Worm (Caenorhabditis elegans) whole organism, L3 larva: Measurements from ENCODE around the gene eri-1.

Experiments
- R02D3.7 ChIP-seq: fragments of 150-350 bp; optimal IDR thresholded peaks from 2 replicates; lab custom pipeline; 2014; ENCODE audit warnings: missing biosample characterization, missing genetic modification characterization
- ZK546.5 ChIP-seq: sonication (generic microtip); optimal IDR thresholded peaks from 2 replicates; lab custom pipeline; 2017; ENCODE audit warnings: missing biosample characterization, missing genetic modification characterization
- aly-2 ChIP-seq: fragments of 150-350 bp; optimal IDR thresholded peaks from 2 replicates; lab custom pipeline; 2014; ENCODE audit warnings: missing biosample characterization, missing genetic modification characterization
- ama-1 ChIP-seq: fragments of 150-350 bp; optimal IDR thresholded peaks from 2 replicates; lab custom pipeline; 2018
- ceh-16 ChIP-seq: sonication (generic microtip); optimal IDR thresholded peaks from 2 replicates; lab custom pipeline; 2017; ENCODE audit warnings: missing biosample characterization, missing genetic modification characterization
- ceh-28 ChIP-seq: fragments of 150-350 bp; optimal IDR thresholded peaks from 2 replicates; lab custom pipeline; 2014; ENCODE audit warnings: missing biosample characterization, missing genetic modification reagents, missing genetic modification characterization
- ceh-82 ChIP-seq: fragments of 150-350 bp; optimal IDR thresholded peaks from 2 replicates; lab custom pipeline; 2014; ENCODE audit warnings: missing biosample characterization, missing genetic modification characterization
- ceh-9 ChIP-seq: sonication (generic microtip); optimal IDR thresholded peaks from 2 replicates; lab custom pipeline; 2018; ENCODE audit warnings: missing biosample characterization, missing genetic modification characterization
- daf-12 ChIP-seq: fragments of 150-350 bp; optimal IDR thresholded peaks from 2 replicates; lab custom pipeline; 2014; ENCODE audit warnings: missing biosample characterization, missing genetic modification reagents, missing genetic modification characterization
- egl-27 ChIP-seq: sonication (generic microtip); optimal IDR thresholded peaks from 4 replicates; lab custom pipeline; 2017; ENCODE audit warnings: missing biosample characterization, missing genetic modification reagents, missing genetic modification characterization
- egl-5 ChIP-seq: fragments of 150-350 bp; optimal IDR thresholded peaks from 2 replicates; lab custom pipeline; 2017; ENCODE audit warnings: missing biosample characterization, missing genetic modification reagents, missing genetic modification characterization, inconsistent platforms
- elt-1 ChIP-seq: fragments of 150-350 bp; optimal IDR thresholded peaks from 2 replicates; lab custom pipeline; 2014; ENCODE audit warnings: missing biosample characterization, missing genetic modification characterization
- elt-2 ChIP-seq: sonication (generic microtip); optimal IDR thresholded peaks from 2 replicates; lab custom pipeline; 2016; ENCODE audit warnings: missing genetic modification reagents, mild to moderate bottlenecking, missing genetic modification characterization, missing compliant biosample characterization
- eor-1 ChIP-seq, 2 experiments: fragments of 150-350 bp; optimal IDR thresholded peaks; 2 replicates each; lab custom pipeline; 2014 to 2018; ENCODE audit warnings: missing biosample characterization in 2 of 2, missing genetic modification characterization in 2 of 2
- fkh-10 ChIP-seq: sonication (generic microtip); optimal IDR thresholded peaks from 2 replicates; lab custom pipeline; 2017; ENCODE audit warnings: missing biosample characterization, missing genetic modification reagents, missing genetic modification characterization
- fkh-2 ChIP-seq: fragments of 150-350 bp; optimal IDR thresholded peaks from 2 replicates; lab custom pipeline; 2014; ENCODE audit warnings: missing biosample characterization, missing genetic modification reagents, missing genetic modification characterization
- fos-1 ChIP-seq: fragments of 150-350 bp; optimal IDR thresholded peaks from 2 replicates; lab custom pipeline; 2014; ENCODE audit warnings: missing biosample characterization, missing genetic modification characterization
- hmg-11 ChIP-seq: sonication (generic microtip); optimal IDR thresholded peaks from 2 replicates; lab custom pipeline; 2016; ENCODE audit warnings: missing genetic modification characterization, missing compliant biosample characterization
- jun-1 ChIP-seq: fragments of 150-350 bp; optimal IDR thresholded peaks from 2 replicates; lab custom pipeline; 2014; ENCODE audit warnings: missing biosample characterization, missing genetic modification reagents, missing genetic modification characterization
- lin-15B ChIP-seq: fragments of 150-350 bp; optimal IDR thresholded peaks from 2 replicates; lab custom pipeline; 2014; ENCODE audit warnings: missing biosample characterization, missing genetic modification characterization
- lin-39 ChIP-seq: fragments of 150-350 bp; optimal IDR thresholded peaks from 2 replicates; lab custom pipeline; 2018; ENCODE audit warnings: missing biosample characterization, missing genetic modification reagents, missing genetic modification characterization
- mdl-1 ChIP-seq: fragments of 150-350 bp; optimal IDR thresholded peaks from 2 replicates; lab custom pipeline; 2014; ENCODE audit warnings: missing biosample characterization, missing genetic modification characterization
- mml-1 ChIP-seq: fragments of 150-350 bp; sonication (generic microtip); optimal IDR thresholded peaks from 3 replicates; lab custom pipeline; 2014; ENCODE audit warnings: missing biosample characterization, missing genetic modification characterization
- nfya-1 ChIP-seq: sonication (generic microtip); optimal IDR thresholded peaks from 2 replicates; lab custom pipeline; 2017; ENCODE audit warnings: missing genetic modification characterization, mild to moderate bottlenecking, missing compliant biosample characterization, antibody characterized with exemption, moderate library complexity; ENCODE audit not compliant: insufficient read depth
- nhr-11 ChIP-seq: fragments of 150-350 bp; optimal IDR thresholded peaks from 2 replicates; lab custom pipeline; 2014; ENCODE audit warnings: missing biosample characterization, missing genetic modification characterization
- nhr-12 ChIP-seq: fragments of 150-350 bp; optimal IDR thresholded peaks from 2 replicates; lab custom pipeline; 2014; ENCODE audit warnings: missing biosample characterization, missing genetic modification characterization
- nhr-23 ChIP-seq: fragments of 150-350 bp; optimal IDR thresholded peaks from 2 replicates; lab custom pipeline; 2014; ENCODE audit warnings: missing biosample characterization, missing genetic modification reagents, missing genetic modification characterization
- nhr-237 ChIP-seq: fragments of 150-350 bp; optimal IDR thresholded peaks from 2 replicates; lab custom pipeline; 2014; ENCODE audit warnings: missing biosample characterization, missing genetic modification characterization
- nhr-25 ChIP-seq: sonication (generic microtip); optimal IDR thresholded peaks from 2 replicates; lab custom pipeline; 2017; ENCODE audit warnings: missing biosample characterization, missing genetic modification characterization
- nhr-28 ChIP-seq: fragments of 150-350 bp; optimal IDR thresholded peaks from 2 replicates; lab custom pipeline; 2014; ENCODE audit warnings: missing biosample characterization, missing genetic modification characterization
- nhr-43 ChIP-seq: sonication (generic microtip); optimal IDR thresholded peaks from 2 replicates; lab custom pipeline; 2016; ENCODE audit warnings: mild to moderate bottlenecking, missing genetic modification characterization, missing compliant biosample characterization; ENCODE audit not compliant: poor library complexity, severe bottlenecking
- nhr-67 ChIP-seq: fragments of 150-350 bp; optimal IDR thresholded peaks from 2 replicates; lab custom pipeline; 2014; ENCODE audit warnings: missing biosample characterization, missing genetic modification characterization
- nhr-76 ChIP-seq: fragments of 150-350 bp; sonication (generic microtip); optimal IDR thresholded peaks from 5 replicates; lab custom pipeline; 2014; ENCODE audit warnings: missing biosample characterization, missing genetic modification characterization
- nhr-77 ChIP-seq: fragments of 150-350 bp; optimal IDR thresholded peaks from 2 replicates; lab custom pipeline; 2014; ENCODE audit warnings: missing biosample characterization, missing genetic modification characterization
- pha-4 ChIP-seq: fragments of 150-350 bp; optimal IDR thresholded peaks from 2 replicates; lab custom pipeline; 2014; ENCODE audit warnings: missing biosample characterization, missing genetic modification reagents, missing genetic modification characterization
- pqm-1 ChIP-seq: fragments of 150-350 bp; optimal IDR thresholded peaks from 2 replicates; lab custom pipeline; 2017; ENCODE audit warnings: missing biosample characterization, missing genetic modification characterization, inconsistent platforms
- sea-2 ChIP-seq: fragments of 150-350 bp; sonication (generic microtip); optimal IDR thresholded peaks from 4 replicates; lab custom pipeline; 2014; ENCODE audit warnings: missing biosample characterization, missing genetic modification reagents, missing genetic modification characterization
- skn-1 ChIP-seq: fragments of 150-350 bp; optimal IDR thresholded peaks from 2 replicates; lab custom pipeline; 2014; ENCODE audit warnings: missing biosample characterization, missing genetic modification characterization
- snpc-4 ChIP-seq: fragments of 150-350 bp; optimal IDR thresholded peaks from 2 replicates; lab custom pipeline; 2014; ENCODE audit warnings: missing biosample characterization, missing genetic modification characterization
- unc-39 ChIP-seq: sonication (generic microtip); optimal IDR thresholded peaks from 4 replicates; lab custom pipeline; 2017; ENCODE audit warnings: missing biosample characterization, missing genetic modification characterization
- zag-1 ChIP-seq: fragments of 150-350 bp; optimal IDR thresholded peaks from 2 replicates; lab custom pipeline; 2014; ENCODE audit warnings: missing biosample characterization, missing genetic modification characterization
- ztf-11 ChIP-seq: fragments of 150-350 bp; optimal IDR thresholded peaks from 2 replicates; lab custom pipeline; 2014; ENCODE audit warnings: missing biosample characterization, missing genetic modification characterization

Gene eri-1

DNA sequence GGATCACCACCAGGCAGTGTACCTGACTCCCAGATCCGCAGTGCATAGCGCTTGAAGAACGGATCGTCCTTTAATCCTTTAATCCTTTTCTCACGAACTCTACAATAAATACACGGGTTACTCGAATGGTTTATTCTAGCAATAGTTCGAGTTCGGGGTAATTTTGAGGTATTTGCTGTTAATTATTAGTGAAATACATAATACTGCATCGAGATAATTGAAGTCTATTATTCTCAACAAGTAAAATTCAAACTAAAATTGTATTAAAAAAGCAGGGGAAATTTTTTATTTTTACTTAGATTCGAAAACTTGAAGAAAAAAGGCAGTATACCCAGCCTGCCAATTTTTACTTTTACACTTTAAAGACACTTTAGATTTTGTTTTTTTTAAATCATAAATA, 9.8 kb downstream of the eri-1 start, which contains the start of gene kgb-1:
TSS of gene kgb-1 (minus strand) at position 101 of the 400 bp plus-strand sequence.
- no peak for TF ChIP-seq eor-1 (tag; optimal IDR thresholded peaks at IDR 0.05; lab: Kevin White, UChicago)
- no peak for TF ChIP-seq snpc-4 (tag; lab: Kevin White, UChicago)
- TF ChIP-seq lin-15B (tag; lab: Kevin White, UChicago): no peak
- no peak for TF ChIP-seq elt-1 (tag; lab: Kevin White, UChicago)
- no peak for TF ChIP-seq nhr-12
- TF ChIP-seq ceh-9 (tag; lab: Kevin White, UChicago): no peak
- no peak for TF ChIP-seq ztf-11 (tag; lab: Kevin White, UChicago)
- TF ChIP-seq pqm-1 (tag; lab: Kevin White, UChicago): no peak
- TF ChIP-seq nhr-11 (tag; lab: Kevin White, UChicago): no peak
- no peak for TF ChIP-seq ceh-28 (tag; lab: Kevin White, UChicago)
- no peak for TF ChIP-seq fkh-2 (tag; lab: Kevin White, UChicago)
- TF ChIP-seq skn-1 (tag; lab: Kevin White, UChicago): no peak
- no peak for TF ChIP-seq mdl-1 (tag; lab: Kevin White, UChicago)
- no peak for TF ChIP-seq egl-27 (tag; lab: Kevin White, UChicago)

- TF ChIP-seq pqm-1 (tag; lab: Kevin White, UChicago) (peak; percentile 10), pha-4 (peak; percentile 4), zag-1 (tag; lab: Kevin White, UChicago) (no peak), elt-2 (tag; lab: Kevin White, UChicago) (peak; percentile 53)
Measured at ce11 chrIV:408892-409291, 10.9 kb downstream of the eri-1 start.

DNA sequence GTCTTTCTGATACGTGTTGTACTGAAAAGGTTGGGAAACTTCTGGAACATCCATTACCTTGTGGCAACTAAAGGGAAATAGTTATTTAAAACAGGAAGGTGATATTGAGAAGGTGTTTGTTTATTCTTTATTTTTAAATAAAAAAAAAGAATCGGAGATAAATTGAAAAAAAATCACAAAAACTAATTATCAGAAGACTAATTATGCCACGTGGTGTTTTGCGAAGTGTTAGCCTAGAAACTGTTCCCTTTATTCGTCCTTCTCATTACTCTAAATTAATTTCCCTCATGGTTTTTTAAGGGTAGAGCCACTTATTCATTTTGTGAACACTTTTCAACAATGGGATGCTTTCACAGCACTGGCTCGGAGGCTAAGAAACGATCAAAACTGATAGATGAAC, 18.4 kb downstream of the eri-1 start, which contains the start of gene gpa-4:
TSS of gene gpa-4 (plus strand) at position 301 of the 400 bp plus-strand sequence.
- TF ChIP-seq nhr-76 (tag; lab: Kevin White, UChicago) (no peak), nhr-28 (tag; lab: Kevin White, UChicago) (no peak), elt-1 (tag; lab: Kevin White, UChicago) (no peak), pha-4 (no peak), R02D3.7 (tag; lab: Kevin White, UChicago) (no peak), daf-12 (tag; lab: Kevin White, UChicago) (no peak), unc-39 (tag; lab: Kevin White, UChicago) (no peak), nhr-77 (no peak), ztf-11 (tag; lab: Kevin White, UChicago) (no peak), nhr-25 (tag; lab: Kevin White, UChicago) (no peak), egl-5 (no peak), mml-1 (no peak), sea-2 (GFP tag; lab: Kevin White, UChicago) (no peak), fkh-10 (GFP tag; lab: Kevin White, UChicago) (no peak), jun-1 (tag; lab: Kevin White, UChicago) (no peak), ceh-16 (no peak), ZK546.5 (no peak), ceh-82 (no peak)

DNA sequence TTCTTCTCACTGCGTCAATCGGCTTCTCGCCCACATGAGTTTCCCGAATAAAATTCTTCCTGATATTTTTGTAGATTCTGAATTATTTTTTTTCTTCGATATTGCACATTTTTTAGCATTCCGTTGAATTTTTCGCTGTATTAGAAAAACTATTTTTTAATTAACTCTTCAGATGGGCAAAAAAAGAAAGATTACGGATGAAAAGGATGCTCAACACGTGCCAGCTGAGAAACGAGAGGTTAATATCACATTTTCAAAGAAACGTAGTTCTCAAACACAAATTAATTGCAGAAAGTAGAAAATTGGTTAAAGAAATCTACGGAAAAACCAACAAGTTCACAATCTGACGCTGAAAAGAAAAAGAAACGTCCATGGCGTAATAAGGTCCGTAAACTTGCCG, 23.4 kb downstream of the eri-1 start, which contains the start of gene rrp-8:
TSS of gene rrp-8 (plus strand) at position 173 of the 400 bp plus-strand sequence.
- TF ChIP-seq ZK546.5 (no peak), fos-1 (tag; lab: Kevin White, UChicago) (no peak), skn-1 (tag; lab: Kevin White, UChicago) (no peak), nhr-237 (tag; lab: Kevin White, UChicago) (no peak), lin-15B (tag; lab: Kevin White, UChicago) (no peak), eor-1 (tag; optimal IDR thresholded peaks at IDR 0.05; lab: Kevin White, UChicago) (no peak), fkh-2 (tag; lab: Kevin White, UChicago) (no peak), ama-1 (lab: Kevin White, UChicago) (no peak), aly-2 (tag; lab: Kevin White, UChicago) (no peak), pha-4 (no peak), egl-5 (no peak)

- TF ChIP-seq daf-12 (tag; lab: Kevin White, UChicago) (no peak), sea-2 (GFP tag; lab: Kevin White, UChicago) (no peak), ceh-28 (tag; lab: Kevin White, UChicago) (peak; percentile 15), nhr-67 (tag; lab: Kevin White, UChicago) (no peak), ceh-16 (no peak), nhr-23 (peak; percentile 63), fos-1 (tag; lab: Kevin White, UChicago) (no peak), jun-1 (tag; lab: Kevin White, UChicago) (peak; percentile 60), nhr-25 (tag; lab: Kevin White, UChicago) (peak; percentile 35), fkh-2 (tag; lab: Kevin White, UChicago) (no peak), nhr-76 (tag; lab: Kevin White, UChicago) (no peak), R02D3.7 (tag; lab: Kevin White, UChicago) (peak; percentile 61), egl-5 (peak; percentile 70), nhr-77 (no peak), pha-4 (peak; percentile 80), hmg-11 (tag; lab: Kevin White, UChicago) (peak; percentile 86), nfya-1 (peak; percentile 87), skn-1 (tag; lab: Kevin White, UChicago) (peak; percentile 25), nhr-237 (tag; lab: Kevin White, UChicago) (no peak), lin-39 (tag; lab: Kevin White, UChicago) (peak; percentile 61), mdl-1 (tag; lab: Kevin White, UChicago) (no peak), elt-2 (tag; lab: Kevin White, UChicago) (peak; percentile 22), ceh-82 (no peak), lin-15B (tag; lab: Kevin White, UChicago) (peak; percentile 70), ZK546.5 (no peak), nhr-43 (tag; lab: Kevin White, UChicago) (no peak)
Measured at ce11 chrIV:393409-393930, 26.3 kb downstream of the eri-1 start, which contains the start of the genes T07A9.15 and nog-1. TSS of gene T07A9.15 (minus strand) at chrIV:393546. TSS of gene nog-1 (plus strand) at chrIV:393880.
